Worm (Caenorhabditis elegans): ENCODE data around the gene acbp-3.

ce11 chrX:10914421-10915277 is 11.6 kb downstream of the acbp-3 start:
- no peak for TF ChIP-seq nhr-25 (tag; optimal IDR thresholded peaks at IDR 0.05)
- no peak for TF ChIP-seq alr-1 (tag; optimal IDR thresholded peaks at IDR 0.05)
- no peak for TF ChIP-seq peb-1 (tag; optimal IDR thresholded peaks at IDR 0.05)
- TF ChIP-seq nhr-10 (tag; optimal IDR thresholded peaks at IDR 0.05) = no peak
- no peak for TF ChIP-seq elt-1 (tag; optimal IDR thresholded peaks at IDR 0.05)
- TF ChIP-seq nhr-77 (tag; optimal IDR thresholded peaks at IDR 0.05) = no peak
- TF ChIP-seq egl-27 (tag; optimal IDR thresholded peaks at IDR 0.05) = no peak
- TF ChIP-seq sma-3 (GFP tag; optimal IDR thresholded peaks at IDR 0.05) = peak; percentile 4
- no peak for TF ChIP-seq dmd-4 (tag; optimal IDR thresholded peaks at IDR 0.05)
- TF ChIP-seq nhr-11 (tag; optimal IDR thresholded peaks at IDR 0.05) = no peak

Data from whole organism, L2 larva.